Fruit fly (Drosophila melanogaster) whole organism, embryonic: ENCODE results near the gene Aef1.

Experiments
- Asciz ChIP-seq: fragments of 200-800 bp; sonication (Bioruptor generic); optimal IDR thresholded peaks from 2 replicates; lab custom pipeline; 2017; ENCODE audit warnings: missing biosample characterization, mild to moderate bottlenecking, missing genetic modification characterization, missing genetic modification reagents
- Atf3 ChIP-seq: fragments of 200-800 bp; sonication (Bioruptor generic); optimal IDR thresholded peaks from 3 replicates; lab custom pipeline; 2016; ENCODE audit warnings: missing biosample characterization, missing genetic modification characterization
- CG10267 ChIP-seq: fragments of 200-800 bp; sonication (Bioruptor generic); optimal IDR thresholded peaks from 2 replicates; lab custom pipeline; 2018; ENCODE audit warnings: missing biosample characterization, mild to moderate bottlenecking, missing genetic modification characterization, moderate library complexity
- CG10565 ChIP-seq: fragments of 200-800 bp; sonication (Bioruptor generic); optimal IDR thresholded peaks from 3 replicates; lab custom pipeline; 2016; ENCODE audit warnings: missing biosample characterization, mild to moderate bottlenecking, missing genetic modification characterization
- CG1603 ChIP-seq: fragments of 200-800 bp; sonication (Bioruptor generic); optimal IDR thresholded peaks from 2 replicates; lab custom pipeline; 2019; ENCODE audit warnings: missing biosample characterization, mild to moderate bottlenecking, missing genetic modification characterization, moderate library complexity
- CG17328 ChIP-seq: fragments of 200-800 bp; sonication (Bioruptor generic); IDR thresholded peaks from 2 replicates; pipeline ENCODE4 v1.3.6; 2022; ENCODE audit warnings: missing biosample characterization, missing genetic modification characterization
- CG18011 ChIP-seq: fragments of 200-800 bp; sonication (Bioruptor generic); optimal IDR thresholded peaks from 2 replicates; lab custom pipeline; 2017; ENCODE audit warnings: missing biosample characterization, missing genetic modification characterization, mild to moderate bottlenecking, moderate library complexity, missing genotype
- CG2712 ChIP-seq: fragments of 200-800 bp; optimal IDR thresholded peaks from 3 replicates; lab custom pipeline; 2019; ENCODE audit warnings: missing biosample characterization, mild to moderate bottlenecking, missing genetic modification characterization, moderate library complexity
- CG30020 ChIP-seq: fragments of 200-800 bp; optimal IDR thresholded peaks from 2 replicates; lab custom pipeline; 2019; ENCODE audit warnings: missing biosample characterization, mild to moderate bottlenecking, missing genetic modification characterization, moderate library complexity
- CG31365 ChIP-seq: fragments of 200-800 bp; sonication (Bioruptor generic); optimal IDR thresholded peaks from 2 replicates; lab custom pipeline; 2018; ENCODE audit warnings: missing biosample characterization, mild to moderate bottlenecking, missing genetic modification characterization
- CG3838 ChIP-seq: fragments of 200-800 bp; sonication (Bioruptor generic); optimal IDR thresholded peaks from 3 replicates; lab custom pipeline; 2016; ENCODE audit warnings: missing biosample characterization, missing genetic modification characterization
- CG3995 ChIP-seq: fragments of 200-800 bp; sonication (Bioruptor generic); optimal IDR thresholded peaks from 3 replicates; lab custom pipeline; 2016; ENCODE audit warnings: missing biosample characterization, missing genetic modification characterization
- CG6175 ChIP-seq: fragments of 200-800 bp; sonication (Bioruptor generic); IDR thresholded peaks from 3 replicates; pipeline ENCODE4 v1.3.6; 2022; ENCODE audit warnings: missing biosample characterization, missing genetic modification characterization
- CG6254 ChIP-seq: fragments of 200-800 bp; sonication (Bioruptor generic); optimal IDR thresholded peaks from 3 replicates; lab custom pipeline; 2017; ENCODE audit warnings: mild to moderate bottlenecking, missing biosample characterization, missing genetic modification reagents, missing genetic modification characterization
- CG7357 ChIP-seq: fragments of 200-800 bp; sonication (Bioruptor generic); IDR thresholded peaks from 3 replicates; pipeline ENCODE4 v1.3.6; 2022; ENCODE audit warnings: missing biosample characterization, missing genetic modification characterization
- CG8290 ChIP-seq, 3 experiments: fragments of 200-800 bp; sonication (Bioruptor generic); optimal IDR thresholded peaks; 2 replicates each; lab custom pipeline; 2016 to 2019; ENCODE audit warnings: missing biosample characterization in 3 of 3, missing genetic modification characterization in 3 of 3, mild to moderate bottlenecking in 2 of 3, moderate library complexity in 1 of 3
- CG8388 ChIP-seq: fragments of 200-800 bp; sonication (Bioruptor generic); optimal IDR thresholded peaks from 2 replicates; lab custom pipeline; 2019; ENCODE audit warnings: missing biosample characterization, mild to moderate bottlenecking, missing genetic modification characterization, moderate library complexity
- Dbx ChIP-seq: fragments of 200-800 bp; sonication (Bioruptor generic); IDR thresholded peaks from 3 replicates; pipeline ENCODE4 v1.3.6; 2022; ENCODE audit warnings: missing biosample characterization, missing genetic modification characterization
- Elba2 ChIP-seq: fragments of 200-800 bp; sonication (Bioruptor generic); optimal IDR thresholded peaks from 3 replicates; lab custom pipeline; 2016; ENCODE audit warnings: missing biosample characterization, missing genetic modification characterization
- Gsc ChIP-seq: fragments of 200-800 bp; sonication (Bioruptor generic); IDR thresholded peaks from 2 replicates; pipeline ENCODE4 v1.3.6; 2022; ENCODE audit warnings: missing biosample characterization, missing genetic modification characterization
- HHEX ChIP-seq: fragments of 200-800 bp; sonication (Bioruptor generic); optimal IDR thresholded peaks from 3 replicates; lab custom pipeline; 2017; ENCODE audit warnings: missing biosample characterization, mild to moderate bottlenecking, missing genetic modification characterization, missing genetic modification reagents
- Lhr ChIP-seq: fragments of 200-800 bp; sonication (Bioruptor generic); optimal IDR thresholded peaks from 3 replicates; lab custom pipeline; 2017; ENCODE audit warnings: mild to moderate bottlenecking, missing biosample characterization, missing genetic modification reagents, missing genetic modification characterization
- Med ChIP-seq: fragments of 200-800 bp; sonication (Bioruptor generic); peaks from one replicate; lab custom pipeline; 2016; ENCODE audit warnings: missing biosample characterization, missing genetic modification characterization, mild to moderate bottlenecking, inconsistent platforms, moderate library complexity
- NK7.1 ChIP-seq: fragments of 200-800 bp; sonication (Bioruptor generic); optimal IDR thresholded peaks from 3 replicates; lab custom pipeline; 2016; ENCODE audit warnings: missing biosample characterization, missing genetic modification characterization
- Nf-YA ChIP-seq: fragments of 200-800 bp; sonication (Bioruptor generic); IDR thresholded peaks from 2 replicates; pipeline ENCODE4 v1.3.6; 2022; ENCODE audit warnings: missing biosample characterization, missing genetic modification characterization
- NfI ChIP-seq: fragments of 200-800 bp; sonication (Bioruptor generic); optimal IDR thresholded peaks from 3 replicates; lab custom pipeline; 2018; ENCODE audit warnings: missing biosample characterization, mild to moderate bottlenecking, missing genetic modification characterization, moderate library complexity
- PHDP ChIP-seq: fragments of 200-800 bp; sonication (Bioruptor generic); optimal IDR thresholded peaks from 3 replicates; lab custom pipeline; 2018; ENCODE audit warnings: missing biosample characterization, mild to moderate bottlenecking, missing genetic modification characterization, moderate library complexity
- Ravus ChIP-seq: fragments of 200-800 bp; sonication (Bioruptor generic); IDR thresholded peaks from 2 replicates; pipeline ENCODE4 v1.3.6; 2022; ENCODE audit warnings: missing biosample characterization, missing genetic modification characterization
- Trl ChIP-seq, 3 experiments: fragments of >200 bp in 2 of 3; fragments of 200-800 bp in 1 of 3; sonication (Bioruptor generic) in 1 of 3; optimal IDR thresholded peaks; 2 replicates in 1 of 3; 3 replicates in 2 of 3; lab custom pipeline; 2016 to 2017; ENCODE audit warnings: missing biosample characterization in 1 of 3, missing genetic modification characterization in 1 of 3
- ara ChIP-seq: fragments of 200-800 bp; sonication (Bioruptor generic); IDR thresholded peaks from 2 replicates; pipeline ENCODE4 v1.3.6; 2022; ENCODE audit warnings: missing biosample characterization, missing genetic modification characterization
- bab2 ChIP-seq: fragments of 200-800 bp; sonication (Bioruptor generic); optimal IDR thresholded peaks from 2 replicates; lab custom pipeline; 2016; ENCODE audit warnings: missing biosample characterization, missing genetic modification characterization
- chm ChIP-seq: fragments of 200-800 bp; sonication (Bioruptor generic); IDR thresholded peaks from 2 replicates; pipeline ENCODE4 v1.3.6; 2022; ENCODE audit warnings: missing biosample characterization, missing genetic modification characterization
- disco-r ChIP-seq: fragments of 200-800 bp; sonication (Bioruptor generic); optimal IDR thresholded peaks from 2 replicates; lab custom pipeline; 2016; ENCODE audit warnings: missing biosample characterization, missing genetic modification characterization
- dmrt99B ChIP-seq: fragments of 200-800 bp; sonication (Bioruptor generic); optimal IDR thresholded peaks from 2 replicates; lab custom pipeline; 2018; ENCODE audit warnings: missing biosample characterization, mild to moderate bottlenecking, missing genetic modification characterization, moderate library complexity
- exex ChIP-seq: fragments of 200-800 bp; sonication (Bioruptor generic); optimal IDR thresholded peaks from 4 replicates; lab custom pipeline; 2018; ENCODE audit warnings: missing biosample characterization, mild to moderate bottlenecking, missing genetic modification characterization, moderate library complexity
- fd3F ChIP-seq: fragments of 200-800 bp; sonication (Bioruptor generic); optimal IDR thresholded peaks from 2 replicates; lab custom pipeline; 2018; ENCODE audit warnings: missing biosample characterization, mild to moderate bottlenecking, missing genetic modification characterization, moderate library complexity
- ftz-f1 ChIP-seq: fragments of 200-800 bp; sonication (Bioruptor generic); optimal IDR thresholded peaks from 2 replicates; lab custom pipeline; 2016; ENCODE audit warnings: missing biosample characterization, missing genetic modification characterization
- gcm ChIP-seq: fragments of 200-800 bp; sonication (Bioruptor generic); optimal IDR thresholded peaks from 2 replicates; lab custom pipeline; 2019; ENCODE audit warnings: missing biosample characterization, mild to moderate bottlenecking, missing genetic modification characterization, moderate library complexity
- lov ChIP-seq, 2 experiments: fragments of 200-800 bp in 1 of 2; fragments of >200 bp in 1 of 2; sonication (Bioruptor generic) in 1 of 2; IDR thresholded peaks in 1 of 2; optimal IDR thresholded peaks in 1 of 2; 2 replicates in 1 of 2; 3 replicates in 1 of 2; pipeline versions ENCODE4 v1.3.6 to Lab custom; 2017 to 2022; ENCODE audit warnings: missing biosample characterization in 1 of 2, missing genetic modification characterization in 1 of 2
- mirr ChIP-seq: fragments of 200-800 bp; sonication (Bioruptor generic); optimal IDR thresholded peaks from 3 replicates; lab custom pipeline; 2018; ENCODE audit warnings: missing biosample characterization, mild to moderate bottlenecking, missing genetic modification characterization
- pan ChIP-seq, 4 experiments: fragments of >200 bp in 3 of 4; fragments of 200-800 bp in 1 of 4; sonication (Bioruptor generic) in 1 of 4; optimal IDR thresholded peaks in 3 of 4; IDR thresholded peaks in 1 of 4; 2 replicates each; pipeline versions ENCODE4 v1.3.6 to Lab custom; 2017 to 2022; ENCODE audit warnings: missing biosample characterization in 2 of 4, missing genetic modification characterization in 2 of 4, mixed read lengths in 1 of 4
- pfk ChIP-seq: fragments of 200-800 bp; sonication (Bioruptor generic); optimal IDR thresholded peaks from 2 replicates; lab custom pipeline; 2018; ENCODE audit warnings: missing biosample characterization, mild to moderate bottlenecking, missing genetic modification characterization, moderate library complexity
- pum ChIP-seq: fragments of 200-800 bp; sonication (Bioruptor generic); optimal IDR thresholded peaks from 2 replicates; lab custom pipeline; 2016; ENCODE audit warnings: missing biosample characterization, missing genetic modification characterization
- sc ChIP-seq, 3 experiments: fragments of >200 bp in 2 of 3; fragments of 200-800 bp in 1 of 3; sonication (Bioruptor generic) in 1 of 3; optimal IDR thresholded peaks; 2 replicates in 2 of 3; 3 replicates in 1 of 3; lab custom pipeline; 2017; ENCODE audit warnings: mild to moderate bottlenecking in 1 of 3, missing biosample characterization in 1 of 3, missing genetic modification characterization in 1 of 3, missing genetic modification reagents in 1 of 3
- schlank ChIP-seq: fragments of 200-800 bp; sonication (Bioruptor generic); optimal IDR thresholded peaks from 2 replicates; lab custom pipeline; 2018; ENCODE audit warnings: missing biosample characterization, mild to moderate bottlenecking, missing genetic modification characterization
- tap ChIP-seq: fragments of 200-800 bp; optimal IDR thresholded peaks from 3 replicates; lab custom pipeline; 2019; ENCODE audit warnings: missing biosample characterization, mild to moderate bottlenecking, missing genetic modification characterization, moderate library complexity
- tio ChIP-seq: fragments of 200-800 bp; sonication (Bioruptor generic); optimal IDR thresholded peaks from 2 replicates; lab custom pipeline; 2017; ENCODE audit warnings: missing biosample characterization, missing genetic modification characterization, inconsistent platforms
- wek ChIP-seq: fragments of 200-800 bp; sonication (Bioruptor generic); optimal IDR thresholded peaks from 3 replicates; lab custom pipeline; 2018; ENCODE audit warnings: missing biosample characterization, mild to moderate bottlenecking, missing genetic modification characterization, moderate library complexity

Aef1 gene

dm6 chr3L:21412140-21412539 lies 21.1 kb upstream of the Aef1 start (continued):
- TF ChIP-seq pan (optimal IDR thresholded peaks at IDR 0.05; lab: Kevin White, UChicago) (no peak), pan (GFP tag; optimal IDR thresholded peaks at IDR 0.05 in 1 of 2, IDR thresholded peaks at IDR 0.05 in 1 of 2) (peak in 1 of 2 experiments; percentile 8), tio (GFP tag; lab: Kevin White, UChicago) (no peak), lov (optimal IDR thresholded peaks at IDR 0.05; lab: Kevin White, UChicago) (no peak), lov (GFP tag; IDR thresholded peaks at IDR 0.05; lab: Robert Waterston, UW) (no peak), dmrt99B (peak; percentile 6), ftz-f1 (GFP tag; lab: Kevin White, UChicago) (no peak), mirr (GFP tag; lab: Kevin White, UChicago) (peak; percentile 37), ara (GFP tag; lab: Robert Waterston, UW) (no peak), Med (no peak), CG31365 (tag; lab: Kevin White, UChicago) (no peak), CG3995 (GFP tag; lab: Kevin White, UChicago) (no peak), CG6175 (GFP tag; lab: Robert Waterston, UW) (no peak), gcm (GFP tag; lab: Kevin White, UChicago) (no peak), chm (GFP tag; lab: Robert Waterston, UW) (no peak), CG3838 (no peak), Lhr (GFP tag; lab: Kevin White, UChicago) (no peak), fd3F (GFP tag; lab: Kevin White, UChicago) (no peak), pfk (GFP tag; lab: Kevin White, UChicago) (no peak), CG17328 (no peak), CG10565 (GFP tag; lab: Kevin White, UChicago) (no peak), CG1603 (tag; lab: Kevin White, UChicago) (peak; percentile 27), CG8290 (GFP tag; optimal IDR thresholded peaks at IDR 0.05; lab: Kevin White, UChicago) (no peak), CG8290 (tag; optimal IDR thresholded peaks at IDR 0.05; lab: Kevin White, UChicago) (peak in 1 of 2 experiments; percentile 63), CG18011 (GFP tag; lab: Kevin White, UChicago) (no peak), Elba2 (GFP tag; lab: Kevin White, UChicago) (no peak), disco-r (peak; percentile 6), Dbx (GFP tag; lab: Robert Waterston, UW) (no peak), sc (optimal IDR thresholded peaks at IDR 0.05; lab: Kevin White, UChicago) (no peak), sc (GFP tag; optimal IDR thresholded peaks at IDR 0.05; lab: Kevin White, UChicago) (no peak), Trl (optimal IDR thresholded peaks at IDR 0.05; lab: Kevin White, UChicago) (no peak), Trl (GFP tag; optimal IDR thresholded peaks at IDR 0.05; lab: Kevin White, UChicago) (no peak), wek (GFP tag; lab: Kevin White, UChicago) (peak; percentile 69), schlank (tag; lab: Kevin White, UChicago) (peak; percentile 39), tap (tag; lab: Kevin White, UChicago) (peak; percentile 25), HHEX (GFP tag; lab: Kevin White, UChicago) (peak; percentile 58), Atf3 (no peak), PHDP (peak; percentile 4), Nf-YA (GFP tag; lab: Robert Waterston, UW) (0 out of 2 replicates have a peak, but pooled peaks have one; percentile 27), CG2712 (tag; lab: Kevin White, UChicago) (no peak), CG30020 (tag; lab: Kevin White, UChicago) (no peak), Gsc (GFP tag; lab: Robert Waterston, UW) (no peak), CG6254 (GFP tag; lab: Kevin White, UChicago) (no peak), NfI (peak; percentile 34), exex (tag; lab: Kevin White, UChicago) (no peak), Asciz (peak; percentile 61), CG7357 (GFP tag; lab: Robert Waterston, UW) (no peak), Ravus (GFP tag; lab: Robert Waterston, UW) (no peak), CG10267 (tag; lab: Kevin White, UChicago) (no peak), CG8388 (GFP tag; lab: Kevin White, UChicago) (no peak), pum (no peak), NK7.1 (no peak), bab2 (GFP tag; lab: Kevin White, UChicago) (no peak)
